Fruit fly (Drosophila melanogaster): ENCODE measurements around the gene CG7484.

dm6 chr3L:17652878-17653700 lies 1.3 kb upstream of the CG7484 start:
- TF ChIP-seq CG8301 (tag; optimal IDR thresholded peaks at IDR 0.05) (no peak), CG17806 (tag; optimal IDR thresholded peaks at IDR 0.05) (no peak), fd96Ca (GFP tag; IDR thresholded peaks at IDR 0.05) (no peak), CG15710 (tag; optimal IDR thresholded peaks at IDR 0.05) (no peak)

Data from whole organism, pupa.